Worm (Caenorhabditis elegans) whole organism, L3 larva: Measurements from ENCODE around the gene ZK470.1.

Experiments used
- elt-2 ChIP-seq: sonication (generic microtip); optimal IDR thresholded peaks from 2 replicates; lab custom pipeline; 2016; ENCODE audit warnings: missing genetic modification reagents, mild to moderate bottlenecking, missing genetic modification characterization, missing compliant biosample characterization
- nfya-1 ChIP-seq: sonication (generic microtip); optimal IDR thresholded peaks from 2 replicates; lab custom pipeline; 2017; ENCODE audit warnings: missing genetic modification characterization, mild to moderate bottlenecking, missing compliant biosample characterization, antibody characterized with exemption, moderate library complexity; ENCODE audit not compliant: insufficient read depth
- nhr-12 ChIP-seq: fragments of 150-350 bp; optimal IDR thresholded peaks from 2 replicates; lab custom pipeline; 2014; ENCODE audit warnings: missing biosample characterization, missing genetic modification characterization
- nhr-23 ChIP-seq: fragments of 150-350 bp; optimal IDR thresholded peaks from 2 replicates; lab custom pipeline; 2014; ENCODE audit warnings: missing biosample characterization, missing genetic modification reagents, missing genetic modification characterization
- nhr-76 ChIP-seq: fragments of 150-350 bp; sonication (generic microtip); optimal IDR thresholded peaks from 5 replicates; lab custom pipeline; 2014; ENCODE audit warnings: missing biosample characterization, missing genetic modification characterization
- tbx-2 ChIP-seq: sonication (generic microtip); optimal IDR thresholded peaks from 2 replicates; lab custom pipeline; 2016; ENCODE audit warnings: mild to moderate bottlenecking, missing genetic modification characterization, missing compliant biosample characterization
- unc-39 ChIP-seq: sonication (generic microtip); optimal IDR thresholded peaks from 4 replicates; lab custom pipeline; 2017; ENCODE audit warnings: missing biosample characterization, missing genetic modification characterization
- unc-62 ChIP-seq: fragments of 150-350 bp; sonication (generic microtip); optimal IDR thresholded peaks from 4 replicates; lab custom pipeline; 2014; ENCODE audit warnings: missing biosample characterization, missing genetic modification reagents, missing genetic modification characterization
- zag-1 ChIP-seq: fragments of 150-350 bp; optimal IDR thresholded peaks from 2 replicates; lab custom pipeline; 2014; ENCODE audit warnings: missing biosample characterization, missing genetic modification characterization
- ztf-4 ChIP-seq: fragments of 150-350 bp; optimal IDR thresholded peaks from 2 replicates; lab custom pipeline; 2014; ENCODE audit warnings: missing biosample characterization, missing genetic modification characterization

DNA sequence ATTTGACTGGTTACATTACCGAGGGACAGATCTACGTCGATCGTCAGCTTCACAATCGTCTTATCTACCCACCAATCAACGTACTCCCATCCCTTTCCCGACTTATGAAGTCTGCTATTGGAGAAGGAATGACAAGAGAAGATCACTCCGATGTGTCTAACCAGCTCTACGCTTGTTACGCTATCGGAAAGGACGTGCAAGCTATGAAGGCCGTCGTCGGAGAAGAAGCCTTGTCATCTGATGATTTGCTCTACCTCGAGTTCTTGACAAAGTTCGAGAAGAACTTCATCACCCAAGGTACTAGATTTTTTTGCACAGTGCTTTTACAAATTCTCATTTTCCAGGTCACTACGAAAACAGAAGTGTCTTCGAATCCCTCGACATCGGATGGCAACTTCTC lies 28.7 kb downstream of the ZK470.1 start:
- TF ChIP-seq unc-62 (GFP tag; lab: Kevin White, UChicago) = no peak
- TF ChIP-seq nhr-12 (tag; lab: Kevin White, UChicago) = no peak
- TF ChIP-seq nfya-1 (tag; lab: Kevin White, UChicago) = no peak
- TF ChIP-seq nhr-23 = no peak
- TF ChIP-seq tbx-2 (tag; lab: Kevin White, UChicago) = no peak
- TF ChIP-seq nhr-76 = no peak
- no peak for TF ChIP-seq elt-2 (tag; lab: Kevin White, UChicago)
- TF ChIP-seq unc-39 = no peak
- TF ChIP-seq zag-1 (tag; lab: Kevin White, UChicago) = no peak
- no peak for TF ChIP-seq ztf-4 (tag; lab: Kevin White, UChicago)
